Worm (Caenorhabditis elegans) whole organism, L4 larva: ENCODE results near the gene eea-1.

Experiments
- dmd-9 ChIP-seq: fragments of 200-800 bp; sonication (Bioruptor generic); IDR thresholded peaks from 2 replicates; pipeline ENCODE4 v1.3.6; 2022; ENCODE audit warnings: missing genetic modification reagents, missing genetic modification characterization, missing compliant biosample characterization
- dpl-1 ChIP-seq: fragments of 150-350 bp; optimal IDR thresholded peaks from 2 replicates; lab custom pipeline; 2014; ENCODE audit warnings: missing biosample characterization, missing genetic modification reagents, missing genetic modification characterization
- egl-27 ChIP-seq: sonication (generic microtip); optimal IDR thresholded peaks from 3 replicates; lab custom pipeline; 2017; ENCODE audit warnings: missing biosample characterization, missing genetic modification reagents, missing genetic modification characterization
- lin-13 ChIP-seq: fragments of 150-350 bp; optimal IDR thresholded peaks from 2 replicates; lab custom pipeline; 2014; ENCODE audit warnings: missing biosample characterization, missing genetic modification reagents, missing genetic modification characterization
- lin-15B ChIP-seq: fragments of 150-350 bp; sonication (generic microtip); optimal IDR thresholded peaks from 3 replicates; lab custom pipeline; 2014; ENCODE audit warnings: missing biosample characterization, missing genetic modification characterization
- lin-29 ChIP-seq: fragments of 200-800 bp; sonication (Bioruptor generic); IDR thresholded peaks from 2 replicates; pipeline ENCODE4 v1.3.6; 2022; ENCODE audit warnings: missing genetic modification reagents, missing genetic modification characterization, missing compliant biosample characterization
- lsy-2 ChIP-seq, 2 experiments: fragments of 150-350 bp in 1 of 2; sonication (generic microtip) in 1 of 2; optimal IDR thresholded peaks; 2 replicates each; lab custom pipeline; 2014 to 2017; ENCODE audit warnings: missing biosample characterization in 2 of 2, missing genetic modification characterization in 2 of 2
- nhr-11 ChIP-seq: fragments of 150-350 bp; optimal IDR thresholded peaks from 2 replicates; lab custom pipeline; 2014; ENCODE audit warnings: missing biosample characterization, missing genetic modification characterization
- pha-4 ChIP-seq, 2 experiments: fragments of 150-350 bp in 1 of 2; fragments of 200-800 bp in 1 of 2; sonication (Bioruptor generic) in 1 of 2; IDR thresholded peaks in 1 of 2; optimal IDR thresholded peaks in 1 of 2; 2 replicates each; pipeline versions ENCODE4 v1.3.6 to Lab custom; 2014 to 2022; ENCODE audit warnings: missing genetic modification characterization in 2 of 2, missing genetic modification reagents in 2 of 2, missing biosample characterization in 1 of 2, missing compliant biosample characterization in 1 of 2
- skn-1 ChIP-seq: fragments of 150-350 bp; optimal IDR thresholded peaks from 2 replicates; lab custom pipeline; 2014; ENCODE audit warnings: missing biosample characterization, missing genetic modification characterization
- unc-130 ChIP-seq: sonication (generic microtip); optimal IDR thresholded peaks from 2 replicates; lab custom pipeline; 2016; ENCODE audit warnings: missing genetic modification reagents, missing genetic modification characterization, missing compliant biosample characterization

- no peak for TF ChIP-seq lin-13 (GFP tag; lab: Kevin White, UChicago)
- TF ChIP-seq dmd-9 = no peak
- no peak for TF ChIP-seq lin-29
- no peak for TF ChIP-seq skn-1 (tag; lab: Kevin White, UChicago)
- no peak for TF ChIP-seq pha-4 (GFP tag; IDR thresholded peaks at IDR 0.05; lab: Robert Waterston, UW)
- no peak for TF ChIP-seq pha-4 (tag; optimal IDR thresholded peaks at IDR 0.05; lab: Kevin White, UChicago)
- no peak for TF ChIP-seq egl-27 (tag; lab: Kevin White, UChicago)
- no peak for TF ChIP-seq dpl-1 (GFP tag; lab: Kevin White, UChicago)
- TF ChIP-seq lsy-2 (tag; optimal IDR thresholded peaks at IDR 0.05; lab: Kevin White, UChicago) = no peak
- TF ChIP-seq nhr-11 = no peak
- no peak for TF ChIP-seq lin-15B (tag; lab: Kevin White, UChicago)
- no peak for TF ChIP-seq unc-130
Measured at ce11 chrV:13479766-13480165, 17.4 kb downstream of the eea-1 start, which contains the start of gene T10G3.2.
